Worm (Caenorhabditis elegans) whole organism, L3 larva: ENCODE data around the gene srlf-36.

Experiments
- aly-2 ChIP-seq: fragments of 150-350 bp; optimal IDR thresholded peaks from 2 replicates; lab custom pipeline; 2014; ENCODE audit warnings: missing biosample characterization, missing genetic modification characterization
- ama-1 ChIP-seq: fragments of 150-350 bp; optimal IDR thresholded peaks from 2 replicates; lab custom pipeline; 2018
- ceh-82 ChIP-seq: fragments of 150-350 bp; optimal IDR thresholded peaks from 2 replicates; lab custom pipeline; 2014; ENCODE audit warnings: missing biosample characterization, missing genetic modification characterization
- ceh-9 ChIP-seq: sonication (generic microtip); optimal IDR thresholded peaks from 2 replicates; lab custom pipeline; 2018; ENCODE audit warnings: missing biosample characterization, missing genetic modification characterization
- egl-27 ChIP-seq: sonication (generic microtip); optimal IDR thresholded peaks from 4 replicates; lab custom pipeline; 2017; ENCODE audit warnings: missing biosample characterization, missing genetic modification reagents, missing genetic modification characterization
- nhr-25 ChIP-seq: sonication (generic microtip); optimal IDR thresholded peaks from 2 replicates; lab custom pipeline; 2017; ENCODE audit warnings: missing biosample characterization, missing genetic modification characterization
- pha-4 ChIP-seq: fragments of 150-350 bp; optimal IDR thresholded peaks from 2 replicates; lab custom pipeline; 2014; ENCODE audit warnings: missing biosample characterization, missing genetic modification reagents, missing genetic modification characterization
- skn-1 ChIP-seq: fragments of 150-350 bp; optimal IDR thresholded peaks from 2 replicates; lab custom pipeline; 2014; ENCODE audit warnings: missing biosample characterization, missing genetic modification characterization
- tbx-2 ChIP-seq: sonication (generic microtip); optimal IDR thresholded peaks from 2 replicates; lab custom pipeline; 2016; ENCODE audit warnings: mild to moderate bottlenecking, missing genetic modification characterization, missing compliant biosample characterization
- unc-62 ChIP-seq: fragments of 150-350 bp; sonication (generic microtip); optimal IDR thresholded peaks from 4 replicates; lab custom pipeline; 2014; ENCODE audit warnings: missing biosample characterization, missing genetic modification reagents, missing genetic modification characterization
- zag-1 ChIP-seq: fragments of 150-350 bp; optimal IDR thresholded peaks from 2 replicates; lab custom pipeline; 2014; ENCODE audit warnings: missing biosample characterization, missing genetic modification characterization

- TF ChIP-seq egl-27 (tag; lab: Kevin White, UChicago) (no peak), aly-2 (tag; lab: Kevin White, UChicago) (no peak), zag-1 (tag; lab: Kevin White, UChicago) (no peak), ceh-82 (tag; lab: Kevin White, UChicago) (no peak), ceh-9 (tag; lab: Kevin White, UChicago) (no peak), pha-4 (tag; lab: Kevin White, UChicago) (no peak), tbx-2 (tag; lab: Kevin White, UChicago) (no peak), skn-1 (no peak), ama-1 (lab: Kevin White, UChicago) (no peak), unc-62 (GFP tag; lab: Kevin White, UChicago) (no peak), nhr-25 (tag; lab: Kevin White, UChicago) (no peak)
Measured at ce11 chrV:627585-627984, 18.0 kb upstream of the srlf-36 start, which contains the start of gene F48G7.8.
